Worm (Caenorhabditis elegans): ENCODE results near the gene nkat-1.

- no peak for TF ChIP-seq elt-2 (tag; optimal IDR thresholded peaks at IDR 0.05)
- no peak for TF ChIP-seq mdl-1 (tag; optimal IDR thresholded peaks at IDR 0.05)
- no peak for TF ChIP-seq lin-15B (tag; optimal IDR thresholded peaks at IDR 0.05)
- no peak for TF ChIP-seq ceh-16 (tag; optimal IDR thresholded peaks at IDR 0.05)
- no peak for TF ChIP-seq ama-1 (optimal IDR thresholded peaks at IDR 0.05)
- TF ChIP-seq ztf-4 (tag; optimal IDR thresholded peaks at IDR 0.05): no peak
- no peak for TF ChIP-seq nhr-23 (tag; optimal IDR thresholded peaks at IDR 0.05)
- TF ChIP-seq unc-39 (tag; optimal IDR thresholded peaks at IDR 0.05): no peak
- TF ChIP-seq egl-27 (tag; optimal IDR thresholded peaks at IDR 0.05): no peak
- TF ChIP-seq tbx-2 (tag; optimal IDR thresholded peaks at IDR 0.05): no peak
- TF ChIP-seq nhr-43 (tag; optimal IDR thresholded peaks at IDR 0.05; ENCODE audit: poor library complexity, severe bottlenecking): no peak
- TF ChIP-seq nhr-11 (tag; optimal IDR thresholded peaks at IDR 0.05): no peak
- no peak for TF ChIP-seq nhr-237 (tag; optimal IDR thresholded peaks at IDR 0.05)
- no peak for TF ChIP-seq fos-1 (tag; optimal IDR thresholded peaks at IDR 0.05)
These were observed 8.5 kb downstream of the nkat-1 start for ce11 chrX:14131476-14131875.
